Fruit fly (Drosophila melanogaster): ENCODE data around the gene AnxB10.
A peak's percentile ranks its signal among the peaks of the same experiment; 100 is the strongest.

The AnxB10 gene

dm6 chrX:20165773-20166412 is 7.4 kb downstream of the AnxB10 start, which contains the start of gene Phf7 (continued):
- TF ChIP-seq sisA (GFP tag; IDR thresholded peaks at IDR 0.05), result no peak
- TF ChIP-seq ro (GFP tag; IDR thresholded peaks at IDR 0.05), result no peak
- peak; percentile 73 for TF ChIP-seq Scr (GFP tag; IDR thresholded peaks at IDR 0.05; ENCODE audit: partially characterized antibody)
- no peak for TF ChIP-seq CG2202 (tag; optimal IDR thresholded peaks at IDR 0.05)
- TF ChIP-seq CG18599 (GFP tag; optimal IDR thresholded peaks at IDR 0.05), result no peak
- peak; percentile 83 for TF ChIP-seq BEAF-32 (GFP tag; optimal IDR thresholded peaks at IDR 0.05)
- no peak for TF ChIP-seq eyg (GFP tag; optimal IDR thresholded peaks at IDR 0.05)
- no peak for TF ChIP-seq chn (GFP tag; optimal IDR thresholded peaks at IDR 0.05)
- TF ChIP-seq chm (GFP tag; IDR thresholded peaks at IDR 0.05), result no peak
- TF ChIP-seq kah (GFP tag; optimal IDR thresholded peaks at IDR 0.05), result no peak
- no peak for TF ChIP-seq CG10147 (GFP tag; optimal IDR thresholded peaks at IDR 0.05)
- no peak for TF ChIP-seq CG15073 (GFP tag; optimal IDR thresholded peaks at IDR 0.05)
- TF ChIP-seq CG12219 (GFP tag; optimal IDR thresholded peaks at IDR 0.05), result no peak
- no peak for TF ChIP-seq HLHmδ (GFP tag; optimal IDR thresholded peaks at IDR 0.05)
- TF ChIP-seq Ada2b (GFP tag; IDR thresholded peaks at IDR 0.05), result no peak
- peak; percentile 22 for TF ChIP-seq CG13624 (GFP tag; optimal IDR thresholded peaks at IDR 0.05)
- peak; percentile 47; the same call in 1 of the 3 replicates for TF ChIP-seq CG34224 (GFP tag; IDR thresholded peaks at IDR 0.05; ENCODE audit: partially characterized antibody)
- TF ChIP-seq mld (GFP tag; IDR thresholded peaks at IDR 0.05; ENCODE audit: partially characterized antibody), result peak; percentile 65; the same call in 1 of the 3 replicates
- peak; percentile 40; the same call in 1 of the 2 replicates for TF ChIP-seq CG9932 (GFP tag; IDR thresholded peaks at IDR 0.05)
- no peak for TF ChIP-seq da (GFP tag; optimal IDR thresholded peaks at IDR 0.05)
- peak; percentile 42; the same call in 1 of the 2 replicates for TF ChIP-seq CG14667 (GFP tag; IDR thresholded peaks at IDR 0.05)
- TF ChIP-seq aop (GFP tag; IDR thresholded peaks at IDR 0.05), result no peak
- no peak for TF ChIP-seq Dbx (GFP tag; IDR thresholded peaks at IDR 0.05)
- peak; percentile 14 for TF ChIP-seq CG17829 (tag; optimal IDR thresholded peaks at IDR 0.05)
- TF ChIP-seq Ets97D (GFP tag; optimal IDR thresholded peaks at IDR 0.05), result peak; percentile 77
- TF ChIP-seq CoRest (tag; optimal IDR thresholded peaks at IDR 0.05), result peak; percentile 23
- TF ChIP-seq dati (GFP tag; IDR thresholded peaks at IDR 0.05), result no peak
- TF ChIP-seq Deaf1 (tag; optimal IDR thresholded peaks at IDR 0.05), result no peak
- TF ChIP-seq CG31441 (GFP tag; IDR thresholded peaks at IDR 0.05), result no peak
- TF ChIP-seq ken (GFP tag; IDR thresholded peaks at IDR 0.05), result no peak
- no peak for TF ChIP-seq CG8089 (GFP tag; optimal IDR thresholded peaks at IDR 0.05)
- no peak for TF ChIP-seq CG33557 (GFP tag; optimal IDR thresholded peaks at IDR 0.05)
- TF ChIP-seq gcm2 (GFP tag; optimal IDR thresholded peaks at IDR 0.05), result no peak
- TF ChIP-seq pan (optimal IDR thresholded peaks at IDR 0.05), result no peak
- TF ChIP-seq pan (GFP tag; optimal IDR thresholded peaks at IDR 0.05 in 1 of 2, IDR thresholded peaks at IDR 0.05 in 1 of 2), result no peak
- no peak for TF ChIP-seq CG4424 (GFP tag; optimal IDR thresholded peaks at IDR 0.05)
- no peak for TF ChIP-seq Meics (GFP tag; optimal IDR thresholded peaks at IDR 0.05)
- TF ChIP-seq CG18262 (tag; optimal IDR thresholded peaks at IDR 0.05), result no peak
- TF ChIP-seq Nf-YC (tag; optimal IDR thresholded peaks at IDR 0.05), result no peak
- no peak for TF ChIP-seq CG3407 (GFP tag; optimal IDR thresholded peaks at IDR 0.05)
- TF ChIP-seq CG1233 (GFP tag; optimal IDR thresholded peaks at IDR 0.05), result no peak
- TF ChIP-seq CG1602 (GFP tag; optimal IDR thresholded peaks at IDR 0.05), result no peak
- TF ChIP-seq pum (GFP tag; optimal IDR thresholded peaks at IDR 0.05), result no peak
- TF ChIP-seq insv (GFP tag; optimal IDR thresholded peaks at IDR 0.05), result no peak
- no peak for TF ChIP-seq ERR (GFP tag; optimal IDR thresholded peaks at IDR 0.05)
- TF ChIP-seq HHEX (GFP tag; optimal IDR thresholded peaks at IDR 0.05), result no peak
- no peak for TF ChIP-seq tio (GFP tag; optimal IDR thresholded peaks at IDR 0.05)
- no peak for TF ChIP-seq crc (GFP tag; optimal IDR thresholded peaks at IDR 0.05)
- no peak for TF ChIP-seq Drgx (GFP tag; IDR thresholded peaks at IDR 0.05)
- no peak for TF ChIP-seq eve (GFP tag; optimal IDR thresholded peaks at IDR 0.05)
- no peak for TF ChIP-seq H15 (GFP tag; IDR thresholded peaks at IDR 0.05)

All from whole organism, embryonic.